Worm (Caenorhabditis elegans) whole organism, L4/young adult: ENCODE results near the gene srh-22.
A peak's percentile ranks its signal among the peaks of the same experiment; 100 is the strongest.
"Not testable (repeated sequence)": the region's sequence is repeated elsewhere in the genome, so short reads cannot be mapped to it uniquely, and the experiment has no call there.

Experiments
- W03F9.2 ChIP-seq: fragments of 150-350 bp; optimal IDR thresholded peaks from 2 replicates; lab custom pipeline; 2014; ENCODE audit warnings: missing biosample characterization, missing genetic modification characterization
- dao-5 ChIP-seq: sonication (generic microtip); optimal IDR thresholded peaks from 2 replicates; lab custom pipeline; 2016; ENCODE audit warnings: missing genotype, missing genetic modification characterization, moderate library complexity, missing compliant biosample characterization
- him-1 ChIP-seq: sonication (generic microtip); optimal IDR thresholded peaks from 2 replicates; lab custom pipeline; 2016; ENCODE audit warnings: missing genotype, missing genetic modification reagents, missing genetic modification characterization, missing compliant biosample characterization

The srh-22 gene

DNA sequence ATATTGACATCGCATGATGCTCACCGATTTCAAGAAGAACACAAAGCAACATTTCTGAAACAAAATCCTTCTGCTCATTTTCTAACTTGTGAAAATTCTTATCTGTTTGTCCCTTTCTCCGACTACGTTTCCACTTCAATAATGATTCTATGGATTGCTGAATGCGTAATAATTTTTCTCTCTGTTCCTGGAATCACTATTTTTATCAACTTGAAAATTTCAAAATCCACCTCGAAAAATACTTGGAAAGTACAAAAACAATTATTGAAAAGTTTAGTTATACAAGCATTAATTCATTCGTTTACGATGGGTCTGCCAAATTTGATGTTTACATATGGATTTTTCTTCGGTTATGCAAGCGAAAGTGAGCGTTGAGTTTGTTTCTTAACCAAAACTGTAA is at the start of gene srh-22:
Gene srh-22, plus strand, starts transcription at position 301 of the 400 bp plus-strand sequence.
- no peak for TF ChIP-seq W03F9.2 (tag; lab: Kevin White, UChicago)
- no peak for TF ChIP-seq him-1
- no peak for TF ChIP-seq dao-5

DNA sequence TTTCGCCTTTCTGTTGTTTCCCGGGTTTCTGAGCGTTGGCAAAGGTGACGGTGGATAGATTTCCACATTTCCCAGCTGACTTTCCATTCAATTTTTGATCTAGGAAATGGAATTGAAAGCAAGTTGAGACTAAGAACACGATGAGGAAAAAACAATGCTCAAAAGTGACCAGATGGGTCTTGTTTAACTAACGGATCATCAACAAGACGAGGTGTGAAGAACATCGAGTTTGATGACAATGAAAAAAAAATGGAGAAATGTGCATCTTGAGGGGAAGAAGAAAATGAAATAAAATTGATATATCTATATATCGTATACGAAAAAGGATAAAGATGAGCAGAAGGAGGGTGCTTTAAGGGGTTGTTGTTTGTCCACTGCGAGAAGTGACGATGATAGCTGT is 44.5 kb upstream of the srh-22 start, which contains the start of gene T19H12.6:
Gene T19H12.6, minus strand, starts transcription at position 101 of the 400 bp plus-strand sequence.
- TF ChIP-seq W03F9.2 (tag; lab: Kevin White, UChicago) = no peak

DNA sequence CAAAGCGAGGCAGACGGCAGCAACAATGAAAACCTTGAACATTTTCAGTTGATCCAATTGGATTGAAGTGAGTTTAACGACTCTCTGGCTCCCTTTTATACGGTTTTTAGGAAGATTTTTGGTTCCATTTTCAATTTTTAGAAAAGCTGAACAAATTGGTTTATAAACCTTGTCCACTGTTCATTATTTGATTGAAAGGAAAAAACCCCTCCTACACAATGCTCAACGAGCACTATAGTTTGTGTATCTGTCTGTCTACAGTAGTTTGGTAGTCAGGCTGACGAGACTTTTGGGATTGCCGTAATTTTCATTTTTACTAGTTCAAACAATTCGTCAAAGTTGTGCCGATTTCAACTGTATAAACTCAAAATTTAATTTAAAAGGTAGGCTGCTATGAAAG is 42.9 kb upstream of the srh-22 start, which contains the start of gene T19H12.15:
Gene T19H12.15, minus strand, starts transcription at position 101 of the 400 bp plus-strand sequence.
- TF ChIP-seq dao-5 (no peak), W03F9.2 (tag; lab: Kevin White, UChicago) (no peak), him-1 (no peak)

DNA sequence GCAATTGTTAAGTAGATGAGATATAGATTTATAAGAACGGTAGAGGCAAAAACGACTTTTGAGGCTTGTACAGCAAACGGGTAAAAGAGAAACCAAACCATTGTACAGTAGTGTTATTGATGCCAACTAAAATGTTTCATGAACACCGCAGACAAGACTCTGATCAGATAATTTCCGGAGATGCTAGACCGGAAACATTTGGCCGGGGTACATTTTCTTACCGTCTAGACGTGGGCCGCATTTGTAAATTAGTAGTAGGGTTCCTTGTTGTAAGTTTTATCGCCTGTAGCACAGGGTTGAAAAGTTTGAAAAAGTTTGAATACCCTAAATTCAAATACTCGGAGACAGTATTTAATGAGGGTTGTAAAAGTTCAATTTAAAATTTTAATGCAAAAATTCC is 40.7 kb upstream of the srh-22 start, which contains the start of gene str-32:
Gene str-32, minus strand, starts transcription at position 101 of the 400 bp plus-strand sequence.
- TF ChIP-seq him-1 = no peak
- no peak for TF ChIP-seq W03F9.2 (tag; lab: Kevin White, UChicago)
- TF ChIP-seq dao-5 = no peak

DNA sequence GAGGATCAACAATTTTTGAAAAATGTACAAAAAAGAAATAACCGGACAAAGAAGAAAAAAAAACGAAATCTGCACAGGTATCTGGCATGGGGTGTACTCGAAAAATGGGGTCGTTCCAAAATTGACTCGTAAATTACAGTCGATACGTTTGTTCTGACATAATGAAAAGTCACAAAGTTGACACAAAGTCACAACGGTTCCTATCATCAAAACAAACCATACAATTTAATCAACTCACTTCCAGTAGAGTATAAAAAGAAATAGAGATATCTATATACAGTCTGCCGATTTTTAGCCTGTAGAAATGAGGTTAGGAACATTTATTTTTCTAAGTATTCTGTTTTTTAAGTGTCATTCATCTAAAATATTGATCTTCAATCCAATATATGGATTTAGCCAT is 37.6 kb upstream of the srh-22 start, which contains the start of gene T19H12.12:
Gene T19H12.12, plus strand, starts transcription at position 301 of the 400 bp plus-strand sequence.
- TF ChIP-seq him-1 (no peak), W03F9.2 (tag; lab: Kevin White, UChicago) (no peak), dao-5 (no peak)

DNA sequence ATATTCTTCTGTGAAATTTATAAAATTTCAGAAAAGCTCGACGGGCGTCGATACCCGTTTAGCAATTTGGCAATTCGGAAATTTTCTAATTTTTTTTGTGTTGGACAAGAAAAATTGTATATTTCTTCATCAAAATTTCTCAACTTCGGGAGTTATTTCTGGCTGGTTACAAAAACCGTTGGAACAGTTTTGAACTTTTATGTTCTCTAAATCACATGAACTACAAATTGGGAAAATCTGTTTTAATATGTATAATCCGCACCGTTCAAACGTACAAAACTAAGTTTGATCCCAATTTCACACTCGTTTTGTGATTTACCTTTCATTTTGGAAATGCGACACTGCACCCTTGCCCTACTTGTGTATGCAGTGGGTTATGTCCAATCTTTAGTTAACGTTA is 36.8 kb upstream of the srh-22 start, which contains the start of gene T19H12.3:
Gene T19H12.3, plus strand, starts transcription at position 301 of the 400 bp plus-strand sequence.
- no peak for TF ChIP-seq him-1
- TF ChIP-seq dao-5 = no peak
- TF ChIP-seq W03F9.2 (tag; lab: Kevin White, UChicago) = no peak

DNA sequence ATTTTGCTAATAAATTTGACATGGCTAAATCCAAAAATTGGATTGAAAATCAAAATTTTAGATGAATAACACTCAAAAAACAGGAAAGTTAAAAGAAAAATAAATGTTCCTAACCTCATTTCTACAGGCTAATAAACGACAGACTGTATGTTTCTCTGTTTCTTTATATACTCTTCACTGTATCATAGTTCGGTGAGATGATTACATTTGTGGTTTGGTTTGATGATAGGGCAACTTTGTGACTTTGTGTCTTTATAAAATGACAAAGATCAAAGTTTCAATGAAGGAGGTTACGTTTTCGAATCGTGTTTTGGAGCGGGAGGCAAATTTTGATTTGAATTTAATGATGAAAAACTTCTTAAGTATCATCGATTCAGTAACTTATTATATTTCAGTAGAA is 32.6 kb upstream of the srh-22 start, which contains the start of gene ugt-12:
Gene ugt-12, minus strand, starts transcription at position 153 of the 400 bp plus-strand sequence.
- TF ChIP-seq dao-5 (no peak), him-1 (no peak), W03F9.2 (tag; lab: Kevin White, UChicago) (no peak)

DNA sequence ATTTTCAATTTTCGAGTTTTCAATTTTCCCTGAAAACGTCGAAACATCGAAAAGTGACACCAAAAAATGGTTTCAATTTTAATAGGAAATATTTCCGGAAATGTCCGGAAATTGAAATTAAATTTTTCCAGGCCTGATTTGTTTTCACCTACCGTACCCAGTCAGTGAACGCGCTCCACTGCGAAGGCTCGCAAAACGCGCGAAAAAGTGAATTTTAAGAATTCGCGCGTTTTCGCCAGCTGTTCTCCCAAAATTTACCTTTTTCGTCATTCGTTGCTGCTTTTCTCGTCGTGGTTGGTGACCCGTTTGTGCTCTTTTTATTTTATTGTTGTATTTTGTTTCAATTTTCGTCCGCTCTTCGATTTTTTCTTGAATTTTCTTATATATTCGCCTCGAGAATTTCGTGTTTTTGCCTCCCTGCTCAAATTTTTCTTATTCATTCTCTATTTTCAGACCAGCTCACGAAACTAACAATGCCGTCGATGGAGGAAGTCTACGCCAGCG is 32.1 kb upstream of the srh-22 start, which contains the start of gene T19H12.2:
Gene T19H12.2, plus strand, starts transcription at position 454 of the 504 bp plus-strand sequence.
- TF ChIP-seq W03F9.2 (tag; lab: Kevin White, UChicago) = peak; percentile 2
- TF ChIP-seq him-1 = no peak

DNA sequence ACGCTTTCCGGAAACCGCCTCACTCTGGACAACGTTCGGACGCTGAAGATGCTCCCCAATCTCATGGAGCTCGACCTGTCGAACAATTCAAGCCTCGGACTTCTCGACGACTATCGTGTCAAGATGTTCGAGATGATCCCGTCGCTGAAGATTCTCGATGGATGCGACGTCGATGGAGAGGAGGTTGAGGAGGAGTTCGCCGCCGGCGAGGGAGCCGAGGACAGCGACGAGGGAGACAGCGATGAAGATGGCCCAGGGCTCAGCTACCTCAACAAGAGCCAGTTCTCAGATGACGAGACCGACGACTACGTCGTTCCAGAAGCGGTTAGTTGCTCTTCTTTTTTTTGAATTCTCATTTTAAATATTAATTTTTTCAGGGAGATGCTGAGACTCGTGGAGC is 31.3 kb upstream of the srh-22 start:
- TF ChIP-seq W03F9.2 (tag; lab: Kevin White, UChicago) (no peak), dao-5 (no peak), him-1 (no peak)

DNA sequence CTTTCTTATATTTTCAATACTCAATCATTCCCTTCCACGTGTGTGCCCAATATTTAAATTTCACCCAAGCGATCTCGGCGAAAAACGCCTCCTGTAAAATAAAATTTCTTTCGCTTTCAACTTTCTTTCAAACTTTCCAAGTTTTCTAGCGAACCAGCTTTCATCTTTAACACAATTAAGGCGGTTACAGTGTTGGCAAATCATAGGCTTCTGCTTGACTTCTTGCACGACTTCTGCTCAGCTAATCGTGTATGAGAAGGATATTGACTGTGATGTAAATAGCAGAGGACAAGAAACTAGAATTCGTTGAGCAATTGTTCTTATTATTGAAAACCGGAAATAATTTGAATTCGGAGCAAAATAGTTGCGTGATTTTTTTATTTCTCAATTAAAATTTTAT is 30.8 kb upstream of the srh-22 start:
- TF ChIP-seq dao-5 (no peak), him-1 (no peak), W03F9.2 (tag; lab: Kevin White, UChicago) (no peak)

DNA sequence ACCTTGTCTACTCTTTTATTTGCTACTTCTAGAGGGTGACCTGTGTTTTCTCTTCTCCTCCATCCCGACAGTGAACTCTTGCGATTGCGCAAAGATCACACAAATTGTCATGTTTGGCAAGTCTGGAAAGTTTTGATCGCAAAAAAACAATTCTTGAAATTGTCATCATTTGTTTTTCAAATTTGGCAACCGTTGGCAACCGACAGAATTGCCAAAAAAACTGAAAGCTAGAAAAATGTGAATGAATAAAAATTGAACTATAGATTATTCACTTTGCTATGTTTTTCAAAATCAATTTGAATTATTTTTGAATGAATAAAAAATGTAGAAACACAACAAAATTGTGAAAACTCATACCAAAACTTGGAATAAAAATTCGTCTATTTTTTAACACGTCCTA is 27.2 kb upstream of the srh-22 start, which contains the start of gene ugt-11:
Gene ugt-11, minus strand, starts transcription at position 101 of the 400 bp plus-strand sequence.
- TF ChIP-seq him-1 = no peak

DNA sequence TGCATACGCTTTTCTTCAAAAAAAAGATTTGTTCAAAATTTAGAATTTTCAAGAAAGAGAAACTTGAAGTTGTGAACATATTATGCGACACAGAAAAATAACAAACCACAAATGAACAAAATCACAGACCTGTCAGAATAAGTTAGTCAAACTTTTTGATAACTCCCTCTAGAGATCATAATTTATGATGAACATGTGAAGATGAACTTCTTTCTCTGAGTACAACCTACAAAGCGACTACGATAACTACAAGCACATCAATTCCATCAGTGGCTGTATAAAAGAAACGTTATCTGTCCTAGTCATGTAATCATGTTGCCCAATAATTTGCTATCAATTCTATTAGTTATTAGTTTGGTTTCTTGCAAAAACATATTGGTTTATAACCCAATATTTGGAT is 26.4 kb upstream of the srh-22 start, which contains the start of gene ugt-9:
Gene ugt-9, plus strand, starts transcription at position 305 of the 400 bp plus-strand sequence.
- TF ChIP-seq W03F9.2 (tag; lab: Kevin White, UChicago) (no peak), him-1 (no peak), dao-5 (no peak)

DNA sequence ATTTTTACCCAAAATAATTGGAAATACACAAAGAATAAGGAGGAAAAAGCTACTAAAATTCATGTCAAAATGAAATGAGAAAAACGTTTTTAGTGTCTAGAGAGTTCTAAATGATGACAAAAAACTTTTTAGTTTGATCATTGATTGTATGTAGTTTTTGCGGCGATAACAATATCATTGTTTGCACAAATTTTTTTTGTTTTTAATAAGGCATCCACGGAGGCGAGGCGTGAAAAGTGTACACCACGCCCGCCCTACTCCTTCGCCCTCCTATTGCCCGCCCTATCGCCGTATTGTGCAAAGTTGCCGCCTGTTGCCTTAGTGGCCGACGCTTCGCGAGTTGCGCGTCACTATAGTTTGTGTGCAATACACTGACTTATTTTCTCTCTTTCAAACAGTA is 22.1 kb upstream of the srh-22 start, which contains the start of gene ugt-10:
Gene ugt-10, minus strand, starts transcription at position 101 of the 400 bp plus-strand sequence.
- not testable (repeated sequence) for TF ChIP-seq W03F9.2 (tag; lab: Kevin White, UChicago); dao-5; him-1

DNA sequence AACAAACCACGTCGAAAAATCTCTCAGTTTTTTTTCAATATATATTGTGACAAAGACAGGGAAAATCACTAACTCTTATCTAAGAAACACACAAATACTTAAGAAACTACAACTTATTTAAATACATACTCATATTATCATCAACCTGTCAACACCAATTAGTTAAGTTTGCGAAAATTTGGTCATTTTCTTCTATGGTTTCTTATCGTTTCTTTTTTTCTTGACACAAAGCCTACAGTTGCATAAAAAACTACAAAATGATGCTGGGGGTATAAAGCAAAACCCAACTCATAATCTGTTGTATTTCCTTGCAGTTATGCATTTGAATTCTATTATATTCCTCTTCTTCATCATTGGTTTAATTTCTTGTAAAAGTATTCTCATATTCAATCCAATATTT is 21.1 kb upstream of the srh-22 start, which contains the start of gene ugt-67:
Gene ugt-67, plus strand, starts transcription at position 301 of the 400 bp plus-strand sequence.
- TF ChIP-seq W03F9.2 (tag; lab: Kevin White, UChicago) (no peak), him-1 (no peak), dao-5 (no peak)

DNA sequence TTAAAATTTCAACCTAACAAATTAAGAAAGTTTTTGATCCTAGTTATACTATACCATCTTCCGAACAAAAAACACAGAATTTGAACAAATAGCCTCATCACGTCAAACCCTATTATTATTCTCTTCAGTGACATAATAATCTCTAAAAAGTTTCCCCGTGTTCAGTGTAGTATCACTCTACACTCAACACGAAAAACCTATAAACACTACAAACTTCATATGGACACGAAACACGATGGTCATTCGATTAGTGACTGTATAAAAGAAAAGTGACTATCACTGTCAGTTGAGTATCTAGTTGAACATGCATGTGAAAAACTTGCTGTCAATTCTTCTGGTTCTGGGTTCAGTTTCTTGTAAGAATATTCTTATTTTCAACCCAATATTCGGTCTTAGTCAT is 18.4 kb upstream of the srh-22 start, which contains the start of gene ugt-8:
Gene ugt-8, plus strand, starts transcription at position 235 of the 400 bp plus-strand sequence.
- no peak for TF ChIP-seq W03F9.2 (tag; lab: Kevin White, UChicago)
- no peak for TF ChIP-seq dao-5
- TF ChIP-seq him-1 = no peak
